Fruit fly (Drosophila melanogaster) whole organism, adult: ENCODE measurements around the gene Vha68-1.
A peak's percentile ranks its signal among the peaks of the same experiment; 100 is the strongest.

Experiments
- CG11617 ChIP-seq: fragments of 200-800 bp; sonication (Bioruptor generic); optimal IDR thresholded peaks from 2 replicates; lab custom pipeline; 2017; ENCODE audit warnings: mild to moderate bottlenecking, missing biosample characterization, missing genetic modification reagents, missing genetic modification characterization
- CG12768 ChIP-seq: fragments of 200-800 bp; sonication (Bioruptor generic); optimal IDR thresholded peaks from 2 replicates; lab custom pipeline; 2017; ENCODE audit warnings: missing biosample characterization, missing genetic modification characterization, mild to moderate bottlenecking, moderate library complexity, missing genetic modification reagents
- CG14711 ChIP-seq: fragments of 200-800 bp; sonication (Bioruptor generic); optimal IDR thresholded peaks from 2 replicates; lab custom pipeline; 2018; ENCODE audit warnings: missing biosample characterization, mild to moderate bottlenecking, missing genetic modification characterization, moderate library complexity
- CG1620 ChIP-seq: fragments of 200-800 bp; sonication (Bioruptor generic); optimal IDR thresholded peaks from 2 replicates; lab custom pipeline; 2016; ENCODE audit warnings: missing biosample characterization, missing genetic modification characterization
- CG33017 ChIP-seq: fragments of 200-800 bp; sonication (Bioruptor generic); optimal IDR thresholded peaks from 2 replicates; lab custom pipeline; 2018; ENCODE audit warnings: missing biosample characterization, mild to moderate bottlenecking, missing genetic modification characterization, moderate library complexity
- CG5204 ChIP-seq: fragments of 200-800 bp; sonication (Bioruptor generic); optimal IDR thresholded peaks from 2 replicates; lab custom pipeline; 2016; ENCODE audit warnings: missing biosample characterization, missing genetic modification characterization
- CG7045 ChIP-seq: fragments of 200-800 bp; sonication (Bioruptor generic); optimal IDR thresholded peaks from 2 replicates; lab custom pipeline; 2017; ENCODE audit warnings: missing biosample characterization, mild to moderate bottlenecking, missing genetic modification characterization
- CG7101 ChIP-seq: fragments of 200-800 bp; sonication (Bioruptor generic); optimal IDR thresholded peaks from 2 replicates; lab custom pipeline; 2018; ENCODE audit warnings: missing biosample characterization, mild to moderate bottlenecking, missing genetic modification characterization, moderate library complexity
- Clk ChIP-seq: fragments of 200-800 bp; sonication (Bioruptor generic); optimal IDR thresholded peaks from 2 replicates; lab custom pipeline; 2017; ENCODE audit warnings: missing biosample characterization, missing genetic modification characterization
- Crg-1 ChIP-seq: fragments of 200-800 bp; sonication (Bioruptor generic); optimal IDR thresholded peaks from 2 replicates; lab custom pipeline; 2016; ENCODE audit warnings: missing biosample characterization, missing genetic modification characterization
- Hr96 ChIP-seq: fragments of 200-800 bp; sonication (Bioruptor generic); optimal IDR thresholded peaks from 2 replicates; lab custom pipeline; 2016; ENCODE audit warnings: missing biosample characterization, missing genetic modification characterization
- Mnt ChIP-seq: fragments of 200-800 bp; sonication (Bioruptor generic); optimal IDR thresholded peaks from 2 replicates; lab custom pipeline; 2016; ENCODE audit warnings: missing biosample characterization, mild to moderate bottlenecking, missing genetic modification characterization
- bab1 ChIP-seq: fragments of 200-800 bp; sonication (Bioruptor generic); optimal IDR thresholded peaks from 3 replicates; lab custom pipeline; 2019; ENCODE audit warnings: missing biosample characterization, mild to moderate bottlenecking, missing genetic modification characterization, moderate library complexity
- cic ChIP-seq: fragments of 200-800 bp; sonication (Bioruptor generic); optimal IDR thresholded peaks from 2 replicates; lab custom pipeline; 2017; ENCODE audit warnings: missing biosample characterization, mild to moderate bottlenecking, missing genetic modification characterization, moderate library complexity
- cnc ChIP-seq, 2 experiments: fragments of >200 bp; optimal IDR thresholded peaks; 2 replicates each; lab custom pipeline; 2017
- kay ChIP-seq: fragments of 200-800 bp; sonication (Bioruptor generic); peaks from one replicate; lab custom pipeline; 2016; ENCODE audit warnings: missing biosample characterization, missing genetic modification characterization, borderline replicate concordance
- ovo ChIP-seq: fragments of 200-800 bp; sonication (Bioruptor generic); optimal IDR thresholded peaks from 2 replicates; lab custom pipeline; 2016; ENCODE audit warnings: missing biosample characterization, missing genetic modification characterization
- pad ChIP-seq: fragments of 200-800 bp; sonication (Bioruptor generic); optimal IDR thresholded peaks from 3 replicates; lab custom pipeline; 2017; ENCODE audit warnings: missing biosample characterization, missing genetic modification characterization, mild to moderate bottlenecking, moderate library complexity, missing genetic modification reagents
- tj ChIP-seq: fragments of 200-800 bp; sonication (Bioruptor generic); optimal IDR thresholded peaks from 3 replicates; lab custom pipeline; 2017; ENCODE audit warnings: missing biosample characterization, mild to moderate bottlenecking, missing genetic modification characterization, moderate library complexity
- toe ChIP-seq: fragments of 200-800 bp; sonication (Bioruptor generic); optimal IDR thresholded peaks from 2 replicates; lab custom pipeline; 2016; ENCODE audit warnings: missing biosample characterization, missing genetic modification characterization

Vha68-1 gene

dm6 chr2L:13004059-13004870, at the start of gene Vha68-1, which contains the start of gene mTor:
Gene Vha68-1, minus strand, starts transcription at chr2L:13004107.
Gene mTor, plus strand, starts transcription at chr2L:13004480.
- peak; percentile 83 for TF ChIP-seq toe (GFP tag; lab: Kevin White, UChicago)
- no peak for TF ChIP-seq cnc (optimal IDR thresholded peaks at IDR 0.05; lab: Kevin White, UChicago)
- peak; percentile 33 for TF ChIP-seq CG1620
- peak; percentile 78 for TF ChIP-seq CG7101
- TF ChIP-seq CG5204 (GFP tag; lab: Kevin White, UChicago) = no peak
- TF ChIP-seq Clk (GFP tag; lab: Kevin White, UChicago) = peak; percentile 15
- peak; percentile 64 for TF ChIP-seq CG11617
- TF ChIP-seq CG12768 (GFP tag; lab: Kevin White, UChicago) = peak; percentile 42
- TF ChIP-seq tj = peak; percentile 43
- no peak for TF ChIP-seq cic
- peak; percentile 56 for TF ChIP-seq Crg-1 (GFP tag; lab: Kevin White, UChicago)
- peak; percentile 73 for TF ChIP-seq CG33017 (tag; lab: Kevin White, UChicago)
- TF ChIP-seq kay (GFP tag; lab: Kevin White, UChicago) = no peak
- peak; percentile 17 for TF ChIP-seq ovo (GFP tag; lab: Kevin White, UChicago)
- TF ChIP-seq CG14711 (tag; lab: Kevin White, UChicago) = peak; percentile 60
- peak; percentile 52 for TF ChIP-seq bab1 (GFP tag; lab: Kevin White, UChicago)
- peak; percentile 45 for TF ChIP-seq CG7045 (GFP tag; lab: Kevin White, UChicago)
- TF ChIP-seq Mnt (GFP tag; lab: Kevin White, UChicago) = peak; percentile 60
- TF ChIP-seq pad (GFP tag; lab: Kevin White, UChicago) = peak; percentile 41
- TF ChIP-seq Hr96 (GFP tag; lab: Kevin White, UChicago) = peak; percentile 63

dm6 chr2L:13049136-13049535, 45.2 kb upstream of the Vha68-1 start:
- TF ChIP-seq Hr96 (GFP tag; lab: Kevin White, UChicago) (no peak), bab1 (GFP tag; lab: Kevin White, UChicago) (no peak), tj (no peak), CG7101 (no peak), pad (GFP tag; lab: Kevin White, UChicago) (no peak), CG14711 (tag; lab: Kevin White, UChicago) (no peak), CG12768 (GFP tag; lab: Kevin White, UChicago) (no peak), CG1620 (no peak), toe (GFP tag; lab: Kevin White, UChicago) (no peak), Clk (GFP tag; lab: Kevin White, UChicago) (peak; percentile 14), CG5204 (GFP tag; lab: Kevin White, UChicago) (no peak), cnc (optimal IDR thresholded peaks at IDR 0.05; lab: Kevin White, UChicago) (no peak), CG7045 (GFP tag; lab: Kevin White, UChicago) (peak; percentile 14), CG33017 (tag; lab: Kevin White, UChicago) (no peak), cic (no peak), kay (GFP tag; lab: Kevin White, UChicago) (peak; percentile 67)

dm6 chr2L:13045924-13046323, 42.0 kb upstream of the Vha68-1 start:
- TF ChIP-seq toe (GFP tag; lab: Kevin White, UChicago) (no peak), kay (GFP tag; lab: Kevin White, UChicago) (peak; percentile 77)

dm6 chr2L:13044135-13044534, 40.2 kb upstream of the Vha68-1 start:
- no peak for TF ChIP-seq Mnt (GFP tag; lab: Kevin White, UChicago)
- no peak for TF ChIP-seq CG12768 (GFP tag; lab: Kevin White, UChicago)

- TF ChIP-seq CG7101 (no peak), pad (GFP tag; lab: Kevin White, UChicago) (no peak), CG5204 (GFP tag; lab: Kevin White, UChicago) (no peak), cic (no peak), ovo (GFP tag; lab: Kevin White, UChicago) (no peak), Mnt (GFP tag; lab: Kevin White, UChicago) (no peak), CG33017 (tag; lab: Kevin White, UChicago) (no peak), Crg-1 (GFP tag; lab: Kevin White, UChicago) (no peak), CG14711 (tag; lab: Kevin White, UChicago) (no peak), CG12768 (GFP tag; lab: Kevin White, UChicago) (no peak), cnc (optimal IDR thresholded peaks at IDR 0.05; lab: Kevin White, UChicago) (no peak), CG1620 (no peak), kay (GFP tag; lab: Kevin White, UChicago) (no peak), tj (no peak), CG11617 (no peak), bab1 (GFP tag; lab: Kevin White, UChicago) (no peak), Clk (GFP tag; lab: Kevin White, UChicago) (no peak), toe (GFP tag; lab: Kevin White, UChicago) (no peak), CG7045 (GFP tag; lab: Kevin White, UChicago) (no peak)
Observed at dm6 chr2L:13042405-13042804, 38.5 kb upstream of the Vha68-1 start.

- TF ChIP-seq CG7045 (GFP tag; lab: Kevin White, UChicago) (peak; percentile 20), cic (no peak), bab1 (GFP tag; lab: Kevin White, UChicago) (no peak)
Observed at dm6 chr2L:13035687-13036185, 31.8 kb upstream of the Vha68-1 start.
